Worm (Caenorhabditis elegans) whole organism, young adult: Measurements from ENCODE around the gene rin-1.

Experiments used
- B0261.1 ChIP-seq: sonication (generic microtip); optimal IDR thresholded peaks from 2 replicates; lab custom pipeline; 2016; ENCODE audit warnings: mild to moderate bottlenecking, missing genetic modification characterization, moderate library complexity, missing compliant biosample characterization
- B0336.3 ChIP-seq: fragments of 200-800 bp; sonication (Bioruptor generic); IDR thresholded peaks from 2 replicates; pipeline ENCODE4 v1.3.6; 2022; ENCODE audit warnings: missing genetic modification characterization, missing compliant biosample characterization
- C06A6.2 ChIP-seq: fragments of 200-800 bp; sonication (Bioruptor generic); conservative IDR thresholded peaks from 2 replicates; pipeline ENCODE4 v1.3.6; 2022; ENCODE audit warnings: missing genetic modification characterization, missing compliant biosample characterization
- C17E4.6 ChIP-seq: fragments of 200-800 bp; sonication (Bioruptor generic); IDR thresholded peaks from 2 replicates; pipeline ENCODE4 v1.3.6; 2022; ENCODE audit warnings: missing genetic modification reagents, missing genetic modification characterization, missing compliant biosample characterization
- K12H6.12 ChIP-seq: fragments of 200-800 bp; sonication (Bioruptor generic); optimal IDR thresholded peaks from 2 replicates; lab custom pipeline; 2018; ENCODE audit warnings: mild to moderate bottlenecking, missing genetic modification characterization, missing compliant biosample characterization
- T26A5.8 ChIP-seq: sonication (generic microtip); optimal IDR thresholded peaks from 2 replicates; lab custom pipeline; 2016; ENCODE audit warnings: missing genetic modification characterization, missing compliant biosample characterization
- Y53G8AR.9 ChIP-seq: fragments of 200-800 bp; sonication (Bioruptor generic); conservative IDR thresholded peaks from 2 replicates; pipeline ENCODE4 v1.3.6; 2022; ENCODE audit warnings: missing genetic modification reagents, missing genetic modification characterization, missing compliant biosample characterization
- Y67H2A.10 ChIP-seq: fragments of 200-800 bp; sonication (Bioruptor generic); conservative IDR thresholded peaks from 2 replicates; pipeline ENCODE4 v1.3.6; 2022; ENCODE audit warnings: missing genetic modification reagents, missing genetic modification characterization, missing compliant biosample characterization
- ama-1 ChIP-seq, 3 experiments: fragments of 150-350 bp in 1 of 3; sonication (generic microtip) in 2 of 3; optimal IDR thresholded peaks; 2 replicates each; lab custom pipeline; 2014 to 2018; ENCODE audit warnings: missing biosample characterization in 2 of 3, missing genetic modification characterization in 2 of 3, missing genetic modification reagents in 2 of 3
- cebp-1 ChIP-seq, 2 experiments: fragments of 200-800 bp in 1 of 2; sonication (Bioruptor generic) in 1 of 2; sonication (generic microtip) in 1 of 2; IDR thresholded peaks in 1 of 2; optimal IDR thresholded peaks in 1 of 2; 2 replicates each; pipeline versions ENCODE4 v1.3.6 to Lab custom; 2017 to 2022; ENCODE audit warnings: missing compliant biosample characterization in 2 of 2, missing genetic modification characterization in 2 of 2, mild to moderate bottlenecking in 1 of 2, missing genetic modification reagents in 1 of 2, moderate library complexity in 1 of 2
- ceh-79 ChIP-seq: sonication (generic microtip); optimal IDR thresholded peaks from 2 replicates; lab custom pipeline; 2017; ENCODE audit warnings: mild to moderate bottlenecking, missing genetic modification characterization, missing compliant biosample characterization
- chd-7 ChIP-seq: sonication (generic microtip); optimal IDR thresholded peaks from 2 replicates; lab custom pipeline; 2016; ENCODE audit warnings: mild to moderate bottlenecking, missing genetic modification characterization, moderate library complexity, missing compliant biosample characterization
- dox-1 ChIP-seq: fragments of 200-800 bp; sonication (Bioruptor generic); IDR thresholded peaks from 2 replicates; pipeline ENCODE4 v1.3.6; 2022; ENCODE audit warnings: missing genetic modification reagents, missing genetic modification characterization, missing compliant biosample characterization
- hlh-12 ChIP-seq: sonication (generic microtip); optimal IDR thresholded peaks from 2 replicates; lab custom pipeline; 2016; ENCODE audit warnings: missing genetic modification characterization, missing compliant biosample characterization
- hmg-1.2 ChIP-seq: fragments of 200-800 bp; sonication (Bioruptor generic); IDR thresholded peaks from 2 replicates; pipeline ENCODE4 v1.3.6; 2022; ENCODE audit warnings: missing genetic modification reagents, missing genetic modification characterization, missing compliant biosample characterization
- hsf-1 ChIP-seq: fragments of 200-800 bp; sonication (Bioruptor generic); IDR thresholded peaks from 2 replicates; pipeline ENCODE4 v1.3.6; 2022; ENCODE audit warnings: missing genetic modification reagents, missing genetic modification characterization, missing compliant biosample characterization
- lag-1 ChIP-seq: fragments of 200-800 bp; sonication (Bioruptor generic); IDR thresholded peaks from 2 replicates; pipeline ENCODE4 v1.3.6; 2022; ENCODE audit warnings: missing genetic modification reagents, missing genetic modification characterization, missing compliant biosample characterization
- let-526 ChIP-seq: fragments of 200-800 bp; sonication (Bioruptor generic); IDR thresholded peaks from 2 replicates; pipeline ENCODE4 v1.3.6; 2022; ENCODE audit warnings: missing genetic modification reagents, missing genetic modification characterization, missing compliant biosample characterization
- let-607 ChIP-seq, 2 experiments: fragments of 200-800 bp in 1 of 2; sonication (Bioruptor generic) in 1 of 2; sonication (generic microtip) in 1 of 2; optimal IDR thresholded peaks; 2 replicates each; lab custom pipeline; 2016 to 2018; ENCODE audit warnings: mild to moderate bottlenecking in 2 of 2, missing compliant biosample characterization in 2 of 2, missing genetic modification characterization in 2 of 2, moderate library complexity in 2 of 2, missing genotype in 1 of 2
- lin-35 ChIP-seq, 3 experiments: fragments of 150-350 bp in 2 of 3; sonication (generic microtip) in 1 of 3; optimal IDR thresholded peaks; 2 replicates each; lab custom pipeline; 2014 to 2018; ENCODE audit warnings: missing biosample characterization in 3 of 3, missing genetic modification characterization in 3 of 3, missing genetic modification reagents in 3 of 3
- lin-40 ChIP-seq: sonication (generic microtip); optimal IDR thresholded peaks from 2 replicates; lab custom pipeline; 2016; ENCODE audit warnings: missing genetic modification characterization, mild to moderate bottlenecking, missing compliant biosample characterization, missing genotype, missing genetic modification reagents
- lin-54 ChIP-seq: fragments of 200-800 bp; sonication (Bioruptor generic); optimal IDR thresholded peaks from 2 replicates; lab custom pipeline; 2018; ENCODE audit warnings: mild to moderate bottlenecking, missing genetic modification characterization, missing compliant biosample characterization
- lir-1 ChIP-seq: fragments of 200-800 bp; sonication (Bioruptor generic); conservative IDR thresholded peaks from 2 replicates; pipeline ENCODE4 v1.3.6; 2022; ENCODE audit warnings: missing genetic modification reagents, missing genetic modification characterization, missing compliant biosample characterization
- madf-3 ChIP-seq: fragments of 200-800 bp; sonication (Bioruptor generic); IDR thresholded peaks from 2 replicates; pipeline ENCODE4 v1.3.6; 2022; ENCODE audit warnings: missing genetic modification reagents, missing genetic modification characterization, missing compliant biosample characterization
- mel-28 ChIP-seq: sonication (generic microtip); optimal IDR thresholded peaks from 2 replicates; lab custom pipeline; 2016; ENCODE audit warnings: borderline replicate concordance, mild to moderate bottlenecking, missing genetic modification characterization, missing compliant biosample characterization
- nhr-90 ChIP-seq: sonication (generic microtip); optimal IDR thresholded peaks from 2 replicates; lab custom pipeline; 2016; ENCODE audit warnings: missing genotype, mild to moderate bottlenecking, missing genetic modification characterization, missing compliant biosample characterization
- pbrm-1 ChIP-seq: fragments of 200-800 bp; sonication (Bioruptor generic); IDR thresholded peaks from 2 replicates; pipeline ENCODE4 v1.3.6; 2022; ENCODE audit warnings: missing genetic modification reagents, missing genetic modification characterization, missing compliant biosample characterization
- rec-8 ChIP-seq, 2 experiments: sonication (generic microtip); optimal IDR thresholded peaks; 2 replicates each; lab custom pipeline; 2016; ENCODE audit warnings: mild to moderate bottlenecking in 2 of 2, missing genetic modification characterization in 2 of 2, missing genetic modification reagents in 2 of 2, missing genotype in 2 of 2, missing biosample characterization in 1 of 2, missing compliant biosample characterization in 1 of 2, moderate library complexity in 1 of 2
- sdz-38 ChIP-seq: sonication (generic microtip); optimal IDR thresholded peaks from 2 replicates; lab custom pipeline; 2016; ENCODE audit warnings: missing genotype, missing genetic modification characterization, missing compliant biosample characterization
- somi-1 ChIP-seq: fragments of 200-800 bp; sonication (Bioruptor generic); optimal IDR thresholded peaks from 2 replicates; lab custom pipeline; 2018; ENCODE audit warnings: mild to moderate bottlenecking, missing genetic modification characterization, missing compliant biosample characterization
- zfh-2 ChIP-seq: fragments of 200-800 bp; sonication (Bioruptor generic); conservative IDR thresholded peaks from 2 replicates; pipeline ENCODE4 v1.3.6; 2022; ENCODE audit warnings: missing genetic modification reagents, missing genetic modification characterization, missing compliant biosample characterization
- ztf-28 ChIP-seq: fragments of 200-800 bp; sonication (Bioruptor generic); IDR thresholded peaks from 2 replicates; pipeline ENCODE4 v1.3.6; 2022; ENCODE audit warnings: missing genetic modification reagents, missing genetic modification characterization, missing compliant biosample characterization
- ztf-6 ChIP-seq: fragments of 200-800 bp; sonication (Bioruptor generic); IDR thresholded peaks from 2 replicates; pipeline ENCODE4 v1.3.6; 2022; ENCODE audit warnings: missing genetic modification reagents, missing genetic modification characterization, missing compliant biosample characterization

rin-1 gene

ce11 chrV:14847291-14847915, 32.0 kb upstream of the rin-1 start, which contains the start of gene ret-1:
Gene ret-1 (minus strand): TSS chrV:14847413.
- TF ChIP-seq mel-28 (tag; lab: Kevin White, UChicago) (no peak), C17E4.6 (GFP tag; lab: Robert Waterston, UW) (0 out of 2 replicates have a peak, but pooled peaks have one; percentile 35), B0261.1 (tag; lab: Kevin White, UChicago) (no peak), hmg-1.2 (GFP tag; lab: Robert Waterston, UW) (peak; percentile 51; the same call in 1 of the 2 replicates), let-526 (GFP tag; lab: Robert Waterston, UW) (0 out of 2 replicates have a peak, but pooled peaks have one; percentile 46), rec-8 (tag; optimal IDR thresholded peaks at IDR 0.05; lab: Kevin White, UChicago) (no peak), zfh-2 (GFP tag; lab: Robert Waterston, UW) (0 out of 2 replicates have a peak, but pooled peaks have one; percentile 14), dox-1 (GFP tag; lab: Robert Waterston, UW) (peak; percentile 30; the same call in 1 of the 2 replicates), cebp-1 (GFP tag; IDR thresholded peaks at IDR 0.05; lab: Robert Waterston, UW) (no peak), cebp-1 (tag; optimal IDR thresholded peaks at IDR 0.05; lab: Kevin White, UChicago) (peak; percentile 50), B0336.3 (GFP tag; lab: Robert Waterston, UW) (0 out of 2 replicates have a peak, but pooled peaks have one; percentile 41), ztf-28 (GFP tag; lab: Robert Waterston, UW) (no peak), ama-1 (optimal IDR thresholded peaks at IDR 0.05; lab: Kevin White, UChicago) (peak; percentile 51), ama-1 (GFP tag; optimal IDR thresholded peaks at IDR 0.05; lab: Kevin White, UChicago) (no peak), hsf-1 (GFP tag; lab: Robert Waterston, UW) (no peak), lin-54 (GFP tag; lab: Kevin White, UChicago) (peak; percentile 3), hlh-12 (tag; lab: Kevin White, UChicago) (no peak), madf-3 (0 out of 2 replicates have a peak, but pooled peaks have one; percentile 57), K12H6.12 (tag; lab: Kevin White, UChicago) (peak; percentile 20), nhr-90 (tag; lab: Kevin White, UChicago) (peak; percentile 14), chd-7 (peak; percentile 58), lin-40 (tag; lab: Kevin White, UChicago) (no peak), somi-1 (GFP tag; lab: Kevin White, UChicago) (peak; percentile 34), C06A6.2 (peak; percentile 14; the same call in 1 of the 2 replicates), Y53G8AR.9 (GFP tag; lab: Robert Waterston, UW) (0 out of 2 replicates have a peak, but pooled peaks have one; percentile 19)

- no peak for TF ChIP-seq Y67H2A.10 (GFP tag; lab: Robert Waterston, UW)
- TF ChIP-seq pbrm-1 (GFP tag; lab: Robert Waterston, UW): no peak
- TF ChIP-seq lin-35 (GFP tag; optimal IDR thresholded peaks at IDR 0.05; lab: Kevin White, UChicago): no peak
- no peak for TF ChIP-seq mel-28 (tag; lab: Kevin White, UChicago)
- no peak for TF ChIP-seq lir-1 (GFP tag; lab: Robert Waterston, UW)
- TF ChIP-seq sdz-38 (tag; lab: Kevin White, UChicago): no peak
- TF ChIP-seq let-607 (tag; optimal IDR thresholded peaks at IDR 0.05; lab: Kevin White, UChicago): no peak
- no peak for TF ChIP-seq nhr-90 (tag; lab: Kevin White, UChicago)
- TF ChIP-seq ceh-79 (tag; lab: Kevin White, UChicago): no peak
- no peak for TF ChIP-seq ztf-6 (GFP tag; lab: Robert Waterston, UW)
- no peak for TF ChIP-seq rec-8 (tag; optimal IDR thresholded peaks at IDR 0.05; lab: Kevin White, UChicago)
- no peak for TF ChIP-seq lag-1 (GFP tag; lab: Robert Waterston, UW)
- TF ChIP-seq T26A5.8 (tag; lab: Kevin White, UChicago): no peak
Measured at ce11 chrV:14841660-14842059, 26.3 kb upstream of the rin-1 start.
